Worm (Caenorhabditis elegans) whole organism, L2 larva: Measurements from ENCODE around the gene K01D12.9.
A peak's percentile ranks its signal among the peaks of the same experiment; 100 is the strongest.

Experiments
- C34F6.9 ChIP-seq: fragments of 150-350 bp; optimal IDR thresholded peaks from 2 replicates; lab custom pipeline; 2014; ENCODE audit warnings: missing biosample characterization, missing genetic modification characterization
- R02D3.7 ChIP-seq: fragments of 150-350 bp; optimal IDR thresholded peaks from 2 replicates; lab custom pipeline; 2014; ENCODE audit warnings: missing biosample characterization, missing genetic modification characterization
- ZK546.5 ChIP-seq: sonication (generic microtip); optimal IDR thresholded peaks from 2 replicates; lab custom pipeline; 2017; ENCODE audit warnings: missing biosample characterization, missing genetic modification characterization
- alr-1 ChIP-seq: fragments of 150-350 bp; optimal IDR thresholded peaks from 2 replicates; lab custom pipeline; 2014; ENCODE audit warnings: missing biosample characterization, missing genetic modification characterization
- aly-2 ChIP-seq: fragments of 150-350 bp; optimal IDR thresholded peaks from 2 replicates; lab custom pipeline; 2014; ENCODE audit warnings: missing biosample characterization, missing genetic modification characterization
- ama-1 ChIP-seq: fragments of 150-350 bp; optimal IDR thresholded peaks from 2 replicates; lab custom pipeline; 2018; ENCODE audit warnings: inconsistent platforms
- ceh-16 ChIP-seq: fragments of 150-350 bp; optimal IDR thresholded peaks from 2 replicates; lab custom pipeline; 2014; ENCODE audit warnings: missing biosample characterization, missing genetic modification characterization
- crh-2 ChIP-seq: sonication (generic microtip); optimal IDR thresholded peaks from 2 replicates; lab custom pipeline; 2017; ENCODE audit warnings: missing biosample characterization, missing genetic modification characterization
- dmd-4 ChIP-seq: sonication (generic microtip); optimal IDR thresholded peaks from 2 replicates; lab custom pipeline; 2017; ENCODE audit warnings: missing biosample characterization, missing genetic modification characterization
- egl-27 ChIP-seq: sonication (generic microtip); optimal IDR thresholded peaks from 3 replicates; lab custom pipeline; 2017; ENCODE audit warnings: missing biosample characterization, missing genetic modification reagents, missing genetic modification characterization
- elt-1 ChIP-seq: fragments of 150-350 bp; optimal IDR thresholded peaks from 2 replicates; lab custom pipeline; 2014; ENCODE audit warnings: missing biosample characterization, missing genetic modification characterization
- fos-1 ChIP-seq: fragments of 150-350 bp; optimal IDR thresholded peaks from 2 replicates; lab custom pipeline; 2014; ENCODE audit warnings: missing biosample characterization, missing genetic modification characterization
- gmeb-1 ChIP-seq: fragments of 150-350 bp; optimal IDR thresholded peaks from 2 replicates; lab custom pipeline; 2014; ENCODE audit warnings: missing biosample characterization, missing genetic modification characterization
- lin-11 ChIP-seq: fragments of 150-350 bp; sonication (generic microtip); optimal IDR thresholded peaks from 2 replicates; lab custom pipeline; 2014; ENCODE audit warnings: missing biosample characterization, missing genetic modification characterization, inconsistent platforms, mixed read lengths
- lin-13 ChIP-seq: fragments of 150-350 bp; optimal IDR thresholded peaks from 2 replicates; lab custom pipeline; 2014; ENCODE audit warnings: missing biosample characterization, missing genetic modification reagents, missing genetic modification characterization
- lin-39 ChIP-seq: fragments of 150-350 bp; optimal IDR thresholded peaks from 2 replicates; lab custom pipeline; 2014; ENCODE audit warnings: missing biosample characterization, missing genetic modification reagents, missing genetic modification characterization
- mab-5 ChIP-seq: fragments of 150-350 bp; optimal IDR thresholded peaks from 2 replicates; lab custom pipeline; 2014; ENCODE audit warnings: missing biosample characterization, missing genetic modification characterization
- mbf-1 ChIP-seq: sonication (generic microtip); optimal IDR thresholded peaks from 2 replicates; lab custom pipeline; 2017; ENCODE audit warnings: missing biosample characterization, missing genetic modification characterization
- mdl-1 ChIP-seq, 2 experiments: fragments of 150-350 bp in 1 of 2; sonication (generic microtip) in 1 of 2; optimal IDR thresholded peaks; 2 replicates each; lab custom pipeline; 2017; ENCODE audit warnings: missing biosample characterization in 2 of 2, missing genetic modification characterization in 2 of 2
- nhr-11 ChIP-seq: fragments of 150-350 bp; optimal IDR thresholded peaks from 2 replicates; lab custom pipeline; 2014; ENCODE audit warnings: missing biosample characterization, missing genetic modification characterization
- nhr-21 ChIP-seq: fragments of 150-350 bp; optimal IDR thresholded peaks from 2 replicates; lab custom pipeline; 2014; ENCODE audit warnings: missing biosample characterization, missing genetic modification characterization
- nhr-23 ChIP-seq: fragments of 150-350 bp; optimal IDR thresholded peaks from 2 replicates; lab custom pipeline; 2014; ENCODE audit warnings: missing biosample characterization, missing genetic modification reagents, missing genetic modification characterization
- nhr-25 ChIP-seq: fragments of 150-350 bp; sonication (generic microtip); optimal IDR thresholded peaks from 3 replicates; lab custom pipeline; 2014; ENCODE audit warnings: missing biosample characterization, missing genetic modification characterization
- nhr-6 ChIP-seq: fragments of 150-350 bp; optimal IDR thresholded peaks from 2 replicates; lab custom pipeline; 2014; ENCODE audit warnings: missing biosample characterization, missing genetic modification characterization
- nhr-77 ChIP-seq: fragments of 150-350 bp; optimal IDR thresholded peaks from 2 replicates; lab custom pipeline; 2014; ENCODE audit warnings: missing biosample characterization, missing genetic modification characterization
- peb-1 ChIP-seq: fragments of 150-350 bp; optimal IDR thresholded peaks from 2 replicates; lab custom pipeline; 2014; ENCODE audit warnings: missing biosample characterization, missing genetic modification characterization
- sma-9 ChIP-seq, 2 experiments: fragments of 150-350 bp in 1 of 2; sonication (generic microtip) in 1 of 2; optimal IDR thresholded peaks; 2 replicates each; lab custom pipeline; 2014 to 2016; ENCODE audit warnings: missing genetic modification characterization in 2 of 2, mild to moderate bottlenecking in 1 of 2, missing biosample characterization in 1 of 2, missing compliant biosample characterization in 1 of 2, missing genetic modification reagents in 1 of 2, moderate library complexity in 1 of 2
- unc-39 ChIP-seq: fragments of 150-350 bp; optimal IDR thresholded peaks from 2 replicates; lab custom pipeline; 2014; ENCODE audit warnings: missing biosample characterization, missing genetic modification characterization
- unc-55 ChIP-seq: fragments of 150-350 bp; sonication (generic microtip); optimal IDR thresholded peaks from 3 replicates; lab custom pipeline; 2014; ENCODE audit warnings: missing biosample characterization, missing genetic modification reagents, missing genetic modification characterization
- unc-62 ChIP-seq: fragments of 150-350 bp; optimal IDR thresholded peaks from 2 replicates; lab custom pipeline; 2014; ENCODE audit warnings: missing biosample characterization, missing genetic modification reagents, missing genetic modification characterization
- ztf-1 ChIP-seq: fragments of 200-800 bp; sonication (Bioruptor generic); conservative IDR thresholded peaks from 2 replicates; pipeline ENCODE4 v1.3.6; 2022; ENCODE audit warnings: missing genetic modification characterization, missing compliant biosample characterization
- ztf-4 ChIP-seq: fragments of 150-350 bp; optimal IDR thresholded peaks from 2 replicates; lab custom pipeline; 2014; ENCODE audit warnings: missing biosample characterization, missing genetic modification characterization

The K01D12.9 gene

DNA sequence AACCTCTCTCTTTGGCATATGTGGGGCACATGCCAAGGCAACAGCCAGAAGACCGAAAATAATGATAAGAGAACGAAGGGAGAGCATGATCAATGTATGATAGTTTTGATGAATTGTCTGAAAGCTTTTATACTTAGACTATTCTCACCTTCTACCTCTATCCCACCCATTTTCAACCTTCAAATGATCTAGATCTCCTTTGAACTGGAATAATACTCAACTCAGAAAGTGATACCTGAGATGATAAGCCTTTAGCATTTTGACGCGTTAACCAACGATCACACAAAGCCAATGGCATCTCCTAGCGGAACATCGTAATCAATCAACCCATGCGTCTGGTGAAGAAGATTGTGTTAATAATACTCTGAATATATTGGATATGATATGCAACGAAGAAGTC is at the start of gene K01D12.9:
Gene K01D12.9, minus strand, starts transcription at position 101 of the 400 bp plus-strand sequence.
- TF ChIP-seq ztf-4 (tag; lab: Kevin White, UChicago) (no peak), unc-62 (GFP tag; lab: Kevin White, UChicago) (no peak), crh-2 (no peak), nhr-23 (tag; lab: Kevin White, UChicago) (no peak), alr-1 (tag; lab: Kevin White, UChicago) (no peak), aly-2 (tag; lab: Kevin White, UChicago) (no peak), mab-5 (tag; lab: Kevin White, UChicago) (no peak)

DNA sequence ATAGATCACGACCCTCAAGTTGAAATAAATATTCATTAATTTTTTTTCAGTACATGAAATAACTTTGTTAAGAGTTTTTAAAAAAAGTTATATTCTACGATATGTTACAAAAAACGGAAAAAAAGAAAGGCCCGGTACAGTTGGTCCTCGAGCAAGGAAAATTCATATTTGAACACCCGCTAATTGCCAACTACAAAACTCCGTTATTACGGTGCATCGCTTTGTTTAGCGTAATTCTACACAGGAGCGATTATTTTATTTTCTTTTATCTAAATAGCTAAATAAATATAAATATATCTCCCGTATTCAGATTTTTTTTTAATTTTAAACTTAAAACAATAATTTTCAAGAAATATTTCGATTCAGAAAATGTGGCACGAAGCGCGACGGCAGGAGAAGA is 46.0 kb upstream of the K01D12.9 start, which contains the start of gene F28C1.1:
Gene F28C1.1, plus strand, starts transcription at position 365 of the 400 bp plus-strand sequence.
- TF ChIP-seq crh-2 (no peak), C34F6.9 (tag; lab: Kevin White, UChicago) (peak; percentile 40), mbf-1 (tag; lab: Kevin White, UChicago) (no peak), nhr-11 (tag; lab: Kevin White, UChicago) (no peak), gmeb-1 (tag; lab: Kevin White, UChicago) (peak; percentile 89), lin-11 (tag; lab: Kevin White, UChicago) (no peak), nhr-77 (tag; lab: Kevin White, UChicago) (no peak), dmd-4 (no peak), R02D3.7 (tag; lab: Kevin White, UChicago) (peak; percentile 29), unc-55 (GFP tag; lab: Kevin White, UChicago) (peak; percentile 62), alr-1 (tag; lab: Kevin White, UChicago) (no peak), ceh-16 (tag; lab: Kevin White, UChicago) (no peak), lin-13 (GFP tag; lab: Kevin White, UChicago) (peak; percentile 7)

- peak; percentile 41 for TF ChIP-seq nhr-25 (tag; lab: Kevin White, UChicago)
- TF ChIP-seq nhr-6 (tag; lab: Kevin White, UChicago) = no peak
Observed at ce11 chrV:12449902-12450301, 45.5 kb upstream of the K01D12.9 start, which contains the start of gene C54D10.10. TSS of gene C54D10.10 (minus strand) at chrV:12450002.

ce11 chrV:12446895-12447294 is 42.5 kb upstream of the K01D12.9 start, which contains the start of the genes pals-38 and C54D10.9:
TSS of gene pals-38 (minus strand) at chrV:12446995.
TSS of gene C54D10.9 (plus strand) at chrV:12447153.
- TF ChIP-seq mab-5 (tag; lab: Kevin White, UChicago) (no peak), C34F6.9 (tag; lab: Kevin White, UChicago) (no peak), peb-1 (tag; lab: Kevin White, UChicago) (no peak), nhr-6 (tag; lab: Kevin White, UChicago) (no peak), nhr-21 (tag; lab: Kevin White, UChicago) (no peak), unc-55 (GFP tag; lab: Kevin White, UChicago) (no peak), lin-39 (tag; lab: Kevin White, UChicago) (no peak), R02D3.7 (tag; lab: Kevin White, UChicago) (no peak), ztf-4 (tag; lab: Kevin White, UChicago) (no peak), ztf-1 (no peak), ama-1 (lab: Kevin White, UChicago) (no peak)

- TF ChIP-seq egl-27 (no peak), fos-1 (tag; lab: Kevin White, UChicago) (peak; percentile 21)
- TF ChIP-seq, all 48 proteins: peak for 1
Observed at ce11 chrV:12443754-12444153, 39.3 kb upstream of the K01D12.9 start, which contains the start of gene pals-39. TSS of gene pals-39 (minus strand) at chrV:12443854.

DNA sequence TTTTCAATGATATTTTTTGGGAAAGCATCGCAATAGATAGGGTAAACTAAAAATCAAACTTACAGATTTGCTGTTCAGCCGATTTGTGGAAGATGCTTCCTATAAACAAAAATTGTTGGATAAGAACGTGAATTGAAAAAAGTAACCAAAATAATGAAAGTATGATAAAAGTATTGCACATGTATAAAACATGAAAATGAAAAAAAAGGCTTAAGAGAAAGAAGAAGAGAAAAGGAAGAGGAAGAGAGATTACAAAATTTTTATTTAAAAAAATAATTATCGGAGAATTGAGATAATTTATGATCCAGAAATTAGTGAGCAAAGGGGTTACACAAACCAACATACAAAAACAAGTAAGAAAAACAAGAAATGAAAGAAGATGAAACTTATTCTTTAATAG is 37.0 kb upstream of the K01D12.9 start, which contains the start of gene pals-37:
Gene pals-37, minus strand, starts transcription at position 101 of the 400 bp plus-strand sequence.
- TF ChIP-seq alr-1 (tag; lab: Kevin White, UChicago) (no peak), ZK546.5 (tag; lab: Kevin White, UChicago) (no peak), lin-39 (tag; lab: Kevin White, UChicago) (no peak), ztf-4 (tag; lab: Kevin White, UChicago) (no peak), sma-9 (GFP tag; optimal IDR thresholded peaks at IDR 0.05; lab: Kevin White, UChicago) (no peak), sma-9 (tag; optimal IDR thresholded peaks at IDR 0.05; lab: Kevin White, UChicago) (no peak), nhr-21 (tag; lab: Kevin White, UChicago) (no peak), fos-1 (tag; lab: Kevin White, UChicago) (no peak), gmeb-1 (tag; lab: Kevin White, UChicago) (no peak), mdl-1 (tag; optimal IDR thresholded peaks at IDR 0.05; lab: Kevin White, UChicago) (no peak), unc-39 (no peak), elt-1 (tag; lab: Kevin White, UChicago) (no peak), lin-13 (GFP tag; lab: Kevin White, UChicago) (no peak)
